Fruit fly (Drosophila melanogaster) whole organism, embryonic: Measurements from ENCODE around the gene CG18473.

ENCODE experiments used
- Abd-B ChIP-seq: fragments of 200-800 bp; sonication (Bioruptor generic); optimal IDR thresholded peaks from 2 replicates; lab custom pipeline; 2018; ENCODE audit warnings: missing biosample characterization, mild to moderate bottlenecking, missing genetic modification characterization, moderate library complexity
- Asciz ChIP-seq: fragments of 200-800 bp; sonication (Bioruptor generic); optimal IDR thresholded peaks from 2 replicates; lab custom pipeline; 2017; ENCODE audit warnings: missing biosample characterization, mild to moderate bottlenecking, missing genetic modification characterization, missing genetic modification reagents
- BtbVII ChIP-seq: fragments of 200-800 bp; sonication (Bioruptor generic); optimal IDR thresholded peaks from 3 replicates; lab custom pipeline; 2017; ENCODE audit warnings: missing biosample characterization, mild to moderate bottlenecking, missing genetic modification characterization
- CG10274 ChIP-seq: fragments of 200-800 bp; sonication (Bioruptor generic); optimal IDR thresholded peaks from 3 replicates; lab custom pipeline; 2017; ENCODE audit warnings: missing biosample characterization, mild to moderate bottlenecking, missing genetic modification characterization
- CG11696 ChIP-seq: fragments of 200-800 bp; sonication (Bioruptor generic); IDR thresholded peaks from 2 replicates; pipeline ENCODE4 v1.3.6; 2022; ENCODE audit warnings: missing biosample characterization, missing genetic modification characterization
- CG11723 ChIP-seq: fragments of 200-800 bp; sonication (Bioruptor generic); optimal IDR thresholded peaks from 2 replicates; lab custom pipeline; 2017; ENCODE audit warnings: missing biosample characterization, mild to moderate bottlenecking, missing genetic modification characterization
- CG12071 ChIP-seq: fragments of 200-800 bp; sonication (Bioruptor generic); optimal IDR thresholded peaks from 3 replicates; lab custom pipeline; 2018; ENCODE audit warnings: missing biosample characterization, mild to moderate bottlenecking, missing genetic modification characterization
- CG12104 ChIP-seq: fragments of 200-800 bp; sonication (Bioruptor generic); optimal IDR thresholded peaks from 3 replicates; lab custom pipeline; 2016; ENCODE audit warnings: missing biosample characterization, missing genetic modification characterization
- CG1233 ChIP-seq: fragments of 200-800 bp; sonication (Bioruptor generic); optimal IDR thresholded peaks from 4 replicates; lab custom pipeline; 2018; ENCODE audit warnings: missing biosample characterization, mild to moderate bottlenecking, missing genetic modification characterization
- CG12769 ChIP-seq: fragments of 200-800 bp; sonication (Bioruptor generic); optimal IDR thresholded peaks from 2 replicates; lab custom pipeline; 2019; ENCODE audit warnings: missing biosample characterization, mild to moderate bottlenecking, missing genetic modification characterization, moderate library complexity
- CG13287 ChIP-seq: fragments of 200-800 bp; sonication (Bioruptor generic); IDR thresholded peaks from 2 replicates; pipeline ENCODE4 v1.3.6; 2022; ENCODE audit warnings: missing biosample characterization, missing genetic modification characterization; ENCODE audit not compliant: partially characterized antibody
- CG16813 ChIP-seq: fragments of 200-800 bp; sonication (Bioruptor generic); IDR thresholded peaks from 3 replicates; pipeline ENCODE4 v1.3.6; 2022; ENCODE audit warnings: missing biosample characterization, missing genetic modification characterization; ENCODE audit not compliant: partially characterized antibody
- CG17802 ChIP-seq: fragments of 200-800 bp; sonication (Bioruptor generic); optimal IDR thresholded peaks from 2 replicates; lab custom pipeline; 2018; ENCODE audit warnings: missing biosample characterization, mild to moderate bottlenecking, missing genetic modification characterization, moderate library complexity
- CG2129 ChIP-seq: fragments of 200-800 bp; sonication (Bioruptor generic); IDR thresholded peaks from 2 replicates; pipeline ENCODE4 v1.3.6; 2022; ENCODE audit warnings: missing biosample characterization, missing genetic modification characterization; ENCODE audit not compliant: partially characterized antibody
- CG31224 ChIP-seq: fragments of 200-800 bp; sonication (Bioruptor generic); IDR thresholded peaks from 2 replicates; pipeline ENCODE4 v1.3.6; 2022; ENCODE audit warnings: missing biosample characterization, missing genetic modification characterization
- CG31441 ChIP-seq: fragments of 200-800 bp; sonication (Bioruptor generic); IDR thresholded peaks from 2 replicates; pipeline ENCODE4 v1.3.6; 2022; ENCODE audit warnings: missing biosample characterization, missing genetic modification characterization
- CG3281 ChIP-seq: fragments of 200-800 bp; sonication (Bioruptor generic); optimal IDR thresholded peaks from 3 replicates; lab custom pipeline; 2017; ENCODE audit warnings: missing biosample characterization, mild to moderate bottlenecking, missing genetic modification characterization
- CG4854 ChIP-seq: fragments of 200-800 bp; sonication (Bioruptor generic); optimal IDR thresholded peaks from 2 replicates; lab custom pipeline; 2016; ENCODE audit warnings: missing biosample characterization, missing genetic modification characterization, inconsistent platforms
- CG6254 ChIP-seq: fragments of 200-800 bp; sonication (Bioruptor generic); optimal IDR thresholded peaks from 3 replicates; lab custom pipeline; 2017; ENCODE audit warnings: mild to moderate bottlenecking, missing biosample characterization, missing genetic modification reagents, missing genetic modification characterization
- CG8478 ChIP-seq: fragments of >200 bp; optimal IDR thresholded peaks from 2 replicates; lab custom pipeline; 2018
- CG9609 ChIP-seq: fragments of 200-800 bp; sonication (Bioruptor generic); optimal IDR thresholded peaks from 3 replicates; lab custom pipeline; 2016; ENCODE audit warnings: missing biosample characterization, missing genetic modification characterization
- CG9876 ChIP-seq: fragments of 200-800 bp; sonication (Bioruptor generic); optimal IDR thresholded peaks from 2 replicates; lab custom pipeline; 2016; ENCODE audit warnings: missing biosample characterization, missing genetic modification characterization
- CrebB ChIP-seq: fragments of 200-800 bp; sonication (Bioruptor generic); optimal IDR thresholded peaks from 3 replicates; lab custom pipeline; 2018; ENCODE audit warnings: missing biosample characterization, mild to moderate bottlenecking, missing genetic modification characterization
- D19B ChIP-seq: fragments of 200-800 bp; sonication (Bioruptor generic); optimal IDR thresholded peaks from 2 replicates; lab custom pipeline; 2017; ENCODE audit warnings: missing biosample characterization, mild to moderate bottlenecking, missing genetic modification characterization
- GATAe ChIP-seq: fragments of 200-800 bp; sonication (Bioruptor generic); conservative IDR thresholded peaks from 2 replicates; pipeline ENCODE4 v1.3.6; 2022; ENCODE audit warnings: missing biosample characterization, missing genetic modification characterization
- HLH3B ChIP-seq: fragments of 200-800 bp; sonication (Bioruptor generic); IDR thresholded peaks from 2 replicates; pipeline ENCODE4 v1.3.6; 2022; ENCODE audit warnings: missing biosample characterization, missing genetic modification characterization
- HLH54F ChIP-seq: fragments of 200-800 bp; sonication (Bioruptor generic); optimal IDR thresholded peaks from 3 replicates; lab custom pipeline; 2016; ENCODE audit warnings: missing biosample characterization, missing genetic modification characterization
- Hmx ChIP-seq: fragments of 200-800 bp; sonication (Bioruptor generic); optimal IDR thresholded peaks from 2 replicates; lab custom pipeline; 2016; ENCODE audit warnings: missing biosample characterization, missing genetic modification characterization
- Lim3 ChIP-seq: fragments of 200-800 bp; sonication (Bioruptor generic); IDR thresholded peaks from 2 replicates; pipeline ENCODE4 v1.3.6; 2022; ENCODE audit warnings: missing biosample characterization, missing genetic modification characterization
- Mes4 ChIP-seq: fragments of 200-800 bp; sonication (Bioruptor generic); optimal IDR thresholded peaks from 2 replicates; lab custom pipeline; 2016; ENCODE audit warnings: missing biosample characterization, missing genetic modification characterization
- Sin3A ChIP-seq: fragments of >200 bp; optimal IDR thresholded peaks from 2 replicates; lab custom pipeline; 2018
- Trl ChIP-seq, 3 experiments: fragments of >200 bp in 2 of 3; fragments of 200-800 bp in 1 of 3; sonication (Bioruptor generic) in 1 of 3; optimal IDR thresholded peaks; 2 replicates in 1 of 3; 3 replicates in 2 of 3; lab custom pipeline; 2016 to 2017; ENCODE audit warnings: missing biosample characterization in 1 of 3, missing genetic modification characterization in 1 of 3
- amos ChIP-seq: fragments of 200-800 bp; sonication (Bioruptor generic); IDR thresholded peaks from 2 replicates; pipeline ENCODE4 v1.3.6; 2022; ENCODE audit warnings: missing biosample characterization, missing genetic modification characterization; ENCODE audit not compliant: partially characterized antibody
- ara ChIP-seq: fragments of 200-800 bp; sonication (Bioruptor generic); IDR thresholded peaks from 2 replicates; pipeline ENCODE4 v1.3.6; 2022; ENCODE audit warnings: missing biosample characterization, missing genetic modification characterization
- ash1 ChIP-seq: fragments of 200-800 bp; sonication (Bioruptor generic); optimal IDR thresholded peaks from 2 replicates; lab custom pipeline; 2018; ENCODE audit warnings: missing biosample characterization, mild to moderate bottlenecking, missing genetic modification characterization
- ato ChIP-seq: fragments of 200-800 bp; sonication (Bioruptor generic); IDR thresholded peaks from 2 replicates; pipeline ENCODE4 v1.3.6; 2022; ENCODE audit warnings: missing biosample characterization, missing genetic modification characterization; ENCODE audit not compliant: partially characterized antibody
- caup ChIP-seq: fragments of 200-800 bp; sonication (Bioruptor generic); optimal IDR thresholded peaks from 3 replicates; lab custom pipeline; 2017; ENCODE audit warnings: missing biosample characterization, mild to moderate bottlenecking, missing genetic modification characterization, moderate library complexity; ENCODE audit not compliant: severe bottlenecking
- chif ChIP-seq, 2 experiments: fragments of 200-800 bp; sonication (Bioruptor generic); optimal IDR thresholded peaks; 3 replicates each; lab custom pipeline; 2016; ENCODE audit warnings: missing biosample characterization in 2 of 2, missing genetic modification characterization in 2 of 2
- corto ChIP-seq: fragments of 200-800 bp; sonication (Bioruptor generic); optimal IDR thresholded peaks from 2 replicates; lab custom pipeline; 2016; ENCODE audit warnings: missing biosample characterization, mild to moderate bottlenecking, missing genetic modification characterization, moderate library complexity
- dati ChIP-seq: fragments of 200-800 bp; sonication (Bioruptor generic); IDR thresholded peaks from 2 replicates; pipeline ENCODE4 v1.3.6; 2022; ENCODE audit warnings: missing biosample characterization, missing genetic modification characterization
- disco-r ChIP-seq: fragments of 200-800 bp; sonication (Bioruptor generic); optimal IDR thresholded peaks from 2 replicates; lab custom pipeline; 2016; ENCODE audit warnings: missing biosample characterization, missing genetic modification characterization
- fu2 ChIP-seq: fragments of 200-800 bp; sonication (Bioruptor generic); optimal IDR thresholded peaks from 2 replicates; lab custom pipeline; 2016; ENCODE audit warnings: missing biosample characterization, missing genetic modification characterization
- gce ChIP-seq: fragments of 200-800 bp; sonication (Bioruptor generic); IDR thresholded peaks from 3 replicates; pipeline ENCODE4 v1.3.6; 2022; ENCODE audit warnings: missing biosample characterization, missing genetic modification characterization
- her ChIP-seq: fragments of 200-800 bp; sonication (Bioruptor generic); optimal IDR thresholded peaks from 2 replicates; lab custom pipeline; 2016; ENCODE audit warnings: missing biosample characterization, missing genetic modification characterization
- inv ChIP-seq: fragments of 200-800 bp; sonication (Bioruptor generic); IDR thresholded peaks from 2 replicates; pipeline ENCODE4 v1.3.6; 2022; ENCODE audit warnings: missing biosample characterization, missing genetic modification characterization; ENCODE audit not compliant: partially characterized antibody
- jing ChIP-seq: fragments of 200-800 bp; sonication (Bioruptor generic); optimal IDR thresholded peaks from 2 replicates; lab custom pipeline; 2018; ENCODE audit warnings: missing biosample characterization, mild to moderate bottlenecking, missing genetic modification characterization
- knrl ChIP-seq: fragments of 200-800 bp; sonication (Bioruptor generic); IDR thresholded peaks from 3 replicates; pipeline ENCODE4 v1.3.6; 2022; ENCODE audit warnings: missing biosample characterization, missing genetic modification characterization; ENCODE audit not compliant: partially characterized antibody
- psq ChIP-seq: fragments of 200-800 bp; sonication (Bioruptor generic); optimal IDR thresholded peaks from 2 replicates; lab custom pipeline; 2017; ENCODE audit warnings: missing biosample characterization, missing genetic modification characterization
- ro ChIP-seq: fragments of 200-800 bp; sonication (Bioruptor generic); IDR thresholded peaks from 2 replicates; pipeline ENCODE4 v1.3.6; 2022; ENCODE audit warnings: missing biosample characterization, missing genetic modification characterization
- ttk ChIP-seq: fragments of 200-800 bp; sonication (Bioruptor generic); IDR thresholded peaks from 2 replicates; pipeline ENCODE4 v2.1.2; 2022; ENCODE audit warnings: missing biosample characterization, missing genetic modification characterization
- twi ChIP-seq: fragments of 200-800 bp; optimal IDR thresholded peaks from 2 replicates; lab custom pipeline; 2019; ENCODE audit warnings: missing biosample characterization, mild to moderate bottlenecking, missing genetic modification characterization, moderate library complexity

CG18473 gene

DNA sequence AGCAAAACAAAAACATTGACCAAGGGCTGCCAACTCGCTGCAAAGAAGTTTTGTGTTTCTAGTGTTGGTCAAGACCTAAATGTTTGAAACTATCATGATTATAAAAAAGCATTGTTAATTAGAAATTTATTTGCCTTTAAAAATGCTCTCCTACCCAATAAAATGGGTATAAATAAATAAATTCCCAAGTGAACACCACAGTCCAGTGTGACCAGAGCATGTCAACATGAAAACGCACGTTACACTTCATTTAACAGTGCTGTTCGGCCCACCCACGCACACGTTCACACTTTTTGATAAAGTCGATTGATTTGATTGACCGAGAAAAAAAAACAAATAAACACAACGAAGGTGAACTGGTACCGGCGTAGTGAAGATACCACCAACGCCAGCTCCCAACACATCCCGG is 41.0 kb downstream of the CG18473 start, which contains the start of the genes CG9356, BBIP1 and CG8135 (continued):
- TF ChIP-seq CG3281 (GFP tag; lab: Kevin White, UChicago) (peak; percentile 63), ato (GFP tag; lab: Robert Waterston, UW) (no peak), ttk (GFP tag; lab: Robert Waterston, UW) (peak; percentile 37; the same call in 1 of the 2 replicates), CG11723 (GFP tag; lab: Kevin White, UChicago) (no peak), CG31441 (GFP tag; lab: Robert Waterston, UW) (no peak; the same call in 1 of the 2 replicates), ara (peak; percentile 65), Trl (optimal IDR thresholded peaks at IDR 0.05; lab: Kevin White, UChicago) (no peak), Trl (GFP tag; optimal IDR thresholded peaks at IDR 0.05; lab: Kevin White, UChicago) (peak; percentile 84), CG2129 (GFP tag; lab: Robert Waterston, UW) (no peak), CG12104 (GFP tag; lab: Kevin White, UChicago) (peak; percentile 7), CG1233 (GFP tag; lab: Kevin White, UChicago) (peak; percentile 2), CG17802 (tag; lab: Kevin White, UChicago) (peak; percentile 25), HLH54F (peak; percentile 87), her (GFP tag; lab: Kevin White, UChicago) (peak; percentile 50), CG12769 (tag; lab: Kevin White, UChicago) (no peak), CrebB (tag; lab: Kevin White, UChicago) (peak; percentile 49), caup (GFP tag; lab: Kevin White, UChicago) (peak; percentile 59), ash1 (no peak), psq (GFP tag; lab: Kevin White, UChicago) (peak; percentile 59), jing (GFP tag; lab: Kevin White, UChicago) (no peak), D19B (GFP tag; lab: Kevin White, UChicago) (no peak), CG16813 (GFP tag; lab: Robert Waterston, UW) (peak; percentile 32; the same call in 1 of the 3 replicates), dati (no peak), twi (peak; percentile 36), inv (GFP tag; lab: Robert Waterston, UW) (no peak), CG11696 (GFP tag; lab: Robert Waterston, UW) (no peak), CG9609 (GFP tag; lab: Kevin White, UChicago) (peak; percentile 77), Lim3 (no peak), CG6254 (GFP tag; lab: Kevin White, UChicago) (peak; percentile 56), fu2 (GFP tag; lab: Kevin White, UChicago) (peak; percentile 71), CG13287 (GFP tag; lab: Robert Waterston, UW) (peak; percentile 71), chif (GFP tag; optimal IDR thresholded peaks at IDR 0.05; lab: Kevin White, UChicago) (peak; percentile 81 to 83), Sin3A (lab: Kevin White, UChicago) (peak; percentile 92), gce (GFP tag; lab: Robert Waterston, UW) (no peak), BtbVII (GFP tag; lab: Kevin White, UChicago) (peak; percentile 2), CG8478 (lab: Kevin White, UChicago) (no peak), knrl (GFP tag; lab: Robert Waterston, UW) (no peak), Hmx (GFP tag; lab: Kevin White, UChicago) (no peak), CG10274 (GFP tag; lab: Kevin White, UChicago) (no peak), amos (GFP tag; lab: Robert Waterston, UW) (no peak), Abd-B (peak; percentile 61), GATAe (GFP tag; lab: Robert Waterston, UW) (no peak), corto (GFP tag; lab: Kevin White, UChicago) (no peak), CG12071 (GFP tag; lab: Kevin White, UChicago) (no peak), HLH3B (peak; percentile 59; the same call in 1 of the 2 replicates), disco-r (no peak), Mes4 (GFP tag; lab: Kevin White, UChicago) (peak; percentile 76), CG31224 (peak; percentile 18; the same call in 1 of the 2 replicates), Asciz (GFP tag; lab: Kevin White, UChicago) (no peak), CG9876 (GFP tag; lab: Kevin White, UChicago) (peak; percentile 61), ro (no peak), CG4854 (GFP tag; lab: Kevin White, UChicago) (peak; percentile 79)
